Worm (Caenorhabditis elegans) whole organism, midembryonic: ENCODE data around the gene E02H1.6.

Experiments
- T22C8.4 ChIP-seq: fragments of 200-800 bp; sonication (Bioruptor generic); IDR thresholded peaks from 2 replicates; pipeline ENCODE4 v1.3.6; 2022; ENCODE audit warnings: missing genetic modification characterization, missing compliant biosample characterization
- cog-1 ChIP-seq: sonication (generic microtip); optimal IDR thresholded peaks from 2 replicates; lab custom pipeline; 2016; ENCODE audit warnings: missing genetic modification characterization, missing compliant biosample characterization
- flt-1 ChIP-seq: fragments of 200-800 bp; sonication (Bioruptor generic); IDR thresholded peaks from 2 replicates; pipeline ENCODE4 v1.3.6; 2022; ENCODE audit warnings: missing genetic modification characterization, missing compliant biosample characterization
- klf-2 ChIP-seq: fragments of 200-800 bp; sonication (Bioruptor generic); conservative IDR thresholded peaks from 2 replicates; pipeline ENCODE4 v1.3.6; 2022; ENCODE audit warnings: missing genetic modification reagents, missing genetic modification characterization, missing compliant biosample characterization
- med-1 ChIP-seq: sonication (generic microtip); optimal IDR thresholded peaks from 2 replicates; lab custom pipeline; 2017; ENCODE audit warnings: missing genetic modification characterization, mild to moderate bottlenecking, missing compliant biosample characterization, antibody characterized with exemption, missing genetic modification reagents; ENCODE audit not compliant: insufficient read depth
- ref-1 ChIP-seq: fragments of 200-800 bp; sonication (Bioruptor generic); conservative IDR thresholded peaks from 2 replicates; pipeline ENCODE4 v1.3.6; 2022; ENCODE audit warnings: missing genetic modification reagents, missing genetic modification characterization, missing compliant biosample characterization
- tab-1 ChIP-seq: fragments of 200-800 bp; sonication (Bioruptor generic); IDR thresholded peaks from 2 replicates; pipeline ENCODE4 v1.3.6; 2022; ENCODE audit warnings: missing genetic modification characterization, missing compliant biosample characterization
- ztf-23 ChIP-seq: fragments of 200-800 bp; sonication (Bioruptor generic); IDR thresholded peaks from 2 replicates; pipeline ENCODE4 v1.3.6; 2022; ENCODE audit warnings: missing genetic modification reagents, missing genetic modification characterization, missing compliant biosample characterization
- ztf-29 ChIP-seq: fragments of 200-800 bp; sonication (Bioruptor generic); IDR thresholded peaks from 2 replicates; pipeline ENCODE4 v1.3.6; 2022; ENCODE audit warnings: missing genetic modification reagents, missing genetic modification characterization, missing compliant biosample characterization

Gene E02H1.6

ce11 chrII:9605336-9605735, 8.8 kb downstream of the E02H1.6 start, which contains the start of gene nhr-19:
Gene nhr-19 (minus strand): TSS chrII:9605526.
- TF ChIP-seq T22C8.4 (GFP tag; lab: Robert Waterston, UW) (no peak), klf-2 (GFP tag; lab: Robert Waterston, UW) (no peak), tab-1 (no peak), flt-1 (no peak), cog-1 (tag; lab: Kevin White, UChicago) (no peak), med-1 (GFP tag; lab: Kevin White, UChicago) (no peak), ztf-23 (GFP tag; lab: Robert Waterston, UW) (no peak), ref-1 (GFP tag; lab: Robert Waterston, UW) (no peak), ztf-29 (GFP tag; lab: Robert Waterston, UW) (no peak)

- TF ChIP-seq flt-1 (no peak), ref-1 (GFP tag; lab: Robert Waterston, UW) (no peak), cog-1 (tag; lab: Kevin White, UChicago) (no peak), ztf-29 (GFP tag; lab: Robert Waterston, UW) (no peak), ztf-23 (GFP tag; lab: Robert Waterston, UW) (no peak), tab-1 (no peak), klf-2 (GFP tag; lab: Robert Waterston, UW) (no peak), med-1 (GFP tag; lab: Kevin White, UChicago) (no peak), T22C8.4 (GFP tag; lab: Robert Waterston, UW) (no peak)
Observed at ce11 chrII:9605954-9606353, 9.5 kb downstream of the E02H1.6 start.

ce11 chrII:9606485-9607036, 10.1 kb downstream of the E02H1.6 start:
- TF ChIP-seq ref-1 (GFP tag; lab: Robert Waterston, UW) (no peak), ztf-23 (GFP tag; lab: Robert Waterston, UW) (no peak), T22C8.4 (GFP tag; lab: Robert Waterston, UW) (no peak), med-1 (GFP tag; lab: Kevin White, UChicago) (no peak), klf-2 (GFP tag; lab: Robert Waterston, UW) (no peak), flt-1 (no peak), ztf-29 (GFP tag; lab: Robert Waterston, UW) (no peak), tab-1 (no peak), cog-1 (tag; lab: Kevin White, UChicago) (no peak)

- TF ChIP-seq ref-1 (GFP tag; lab: Robert Waterston, UW): no peak
- TF ChIP-seq klf-2 (GFP tag; lab: Robert Waterston, UW): no peak
- TF ChIP-seq med-1 (GFP tag; lab: Kevin White, UChicago): no peak
- no peak for TF ChIP-seq cog-1 (tag; lab: Kevin White, UChicago)
- TF ChIP-seq ztf-29 (GFP tag; lab: Robert Waterston, UW): no peak
- no peak for TF ChIP-seq T22C8.4 (GFP tag; lab: Robert Waterston, UW)
- TF ChIP-seq ztf-23 (GFP tag; lab: Robert Waterston, UW): no peak
- no peak for TF ChIP-seq flt-1
- TF ChIP-seq tab-1: no peak
Observed at ce11 chrII:9607137-9607536, 10.6 kb downstream of the E02H1.6 start.

DNA sequence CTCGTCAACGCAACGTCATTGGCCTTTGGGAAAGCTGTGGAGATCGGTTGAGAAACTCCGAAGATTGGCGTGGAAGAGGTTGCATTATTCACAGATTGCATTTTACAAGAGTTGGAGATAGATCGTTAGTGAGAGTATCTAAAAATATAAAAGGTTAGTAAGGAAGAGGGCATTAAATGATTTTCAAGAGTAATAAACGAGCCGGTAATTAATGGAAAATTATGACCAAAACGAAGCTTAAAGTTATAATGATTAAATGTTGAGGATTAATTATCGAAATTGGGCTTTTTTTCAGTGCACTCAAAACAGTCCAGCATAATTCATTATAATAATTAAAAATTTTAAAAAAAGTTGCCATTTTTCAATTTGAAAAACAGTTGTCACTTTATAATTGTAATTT, 12.8 kb downstream of the E02H1.6 start, which contains the start of gene pap-2:
Gene pap-2 (minus strand): TSS at position 101 of the 400 bp plus-strand sequence.
- TF ChIP-seq klf-2 (GFP tag; lab: Robert Waterston, UW) (no peak), ztf-29 (GFP tag; lab: Robert Waterston, UW) (no peak), T22C8.4 (GFP tag; lab: Robert Waterston, UW) (no peak), ref-1 (GFP tag; lab: Robert Waterston, UW) (no peak), flt-1 (no peak), ztf-23 (GFP tag; lab: Robert Waterston, UW) (no peak), cog-1 (tag; lab: Kevin White, UChicago) (no peak), tab-1 (no peak), med-1 (GFP tag; lab: Kevin White, UChicago) (no peak)

DNA sequence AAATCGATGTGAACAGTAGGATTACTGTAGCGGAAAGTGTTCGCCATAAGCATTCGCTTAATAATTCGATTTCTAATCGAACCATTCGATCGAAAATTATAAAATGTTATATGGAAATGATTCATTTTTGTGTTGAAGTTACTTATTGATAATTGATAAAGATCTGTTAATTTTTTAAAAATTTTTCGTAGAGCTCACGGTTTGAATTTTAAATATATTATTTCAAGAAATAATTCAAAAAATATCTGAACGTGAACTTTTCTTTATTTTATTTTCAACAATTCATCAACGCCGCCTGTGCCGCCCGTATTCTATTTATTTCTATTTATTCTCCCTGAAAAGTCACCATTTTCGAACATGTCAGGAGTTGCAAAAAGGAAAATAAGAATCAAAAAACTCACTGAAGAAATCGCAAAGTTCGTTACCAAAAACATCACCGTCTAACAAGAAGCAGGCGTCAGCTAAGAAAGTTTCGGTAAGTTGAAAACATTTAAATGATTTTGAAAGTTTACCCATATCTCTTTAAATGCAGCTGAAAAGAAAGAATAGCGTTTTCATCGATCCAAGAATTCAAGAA, 14.9 kb downstream of the E02H1.6 start, which contains the start of the genes T15H9.5 and T15H9.4:
Gene T15H9.5 (minus strand): TSS at position 101 of the 577 bp plus-strand sequence.
Gene T15H9.4 (plus strand): TSS at position 527 of the 577 bp plus-strand sequence.
- no peak for TF ChIP-seq klf-2 (GFP tag; lab: Robert Waterston, UW)
- TF ChIP-seq tab-1: no peak

DNA sequence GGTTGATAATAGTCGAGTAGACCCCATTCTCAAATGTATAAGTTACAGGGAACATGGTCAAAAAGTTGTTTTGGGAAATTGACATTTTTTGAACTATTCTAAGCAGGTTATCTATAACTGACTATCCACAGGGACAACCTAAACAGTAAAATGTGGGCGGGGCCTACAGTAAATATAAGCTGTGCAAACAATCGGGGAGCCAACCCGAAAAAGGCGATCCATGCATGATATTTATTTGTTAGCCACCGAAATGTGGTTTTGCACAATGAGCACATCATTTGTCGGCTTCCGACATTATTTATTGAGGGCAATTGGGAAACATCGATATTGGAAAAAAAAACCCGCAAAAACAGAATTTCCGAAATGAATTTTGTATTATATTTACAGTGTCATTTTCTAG, 18.2 kb downstream of the E02H1.6 start, which contains the start of gene hlh-6:
Gene hlh-6 (minus strand): TSS at position 101 of the 400 bp plus-strand sequence.
- TF ChIP-seq flt-1 (no peak), klf-2 (GFP tag; lab: Robert Waterston, UW) (no peak), ztf-29 (GFP tag; lab: Robert Waterston, UW) (no peak), tab-1 (no peak)

DNA sequence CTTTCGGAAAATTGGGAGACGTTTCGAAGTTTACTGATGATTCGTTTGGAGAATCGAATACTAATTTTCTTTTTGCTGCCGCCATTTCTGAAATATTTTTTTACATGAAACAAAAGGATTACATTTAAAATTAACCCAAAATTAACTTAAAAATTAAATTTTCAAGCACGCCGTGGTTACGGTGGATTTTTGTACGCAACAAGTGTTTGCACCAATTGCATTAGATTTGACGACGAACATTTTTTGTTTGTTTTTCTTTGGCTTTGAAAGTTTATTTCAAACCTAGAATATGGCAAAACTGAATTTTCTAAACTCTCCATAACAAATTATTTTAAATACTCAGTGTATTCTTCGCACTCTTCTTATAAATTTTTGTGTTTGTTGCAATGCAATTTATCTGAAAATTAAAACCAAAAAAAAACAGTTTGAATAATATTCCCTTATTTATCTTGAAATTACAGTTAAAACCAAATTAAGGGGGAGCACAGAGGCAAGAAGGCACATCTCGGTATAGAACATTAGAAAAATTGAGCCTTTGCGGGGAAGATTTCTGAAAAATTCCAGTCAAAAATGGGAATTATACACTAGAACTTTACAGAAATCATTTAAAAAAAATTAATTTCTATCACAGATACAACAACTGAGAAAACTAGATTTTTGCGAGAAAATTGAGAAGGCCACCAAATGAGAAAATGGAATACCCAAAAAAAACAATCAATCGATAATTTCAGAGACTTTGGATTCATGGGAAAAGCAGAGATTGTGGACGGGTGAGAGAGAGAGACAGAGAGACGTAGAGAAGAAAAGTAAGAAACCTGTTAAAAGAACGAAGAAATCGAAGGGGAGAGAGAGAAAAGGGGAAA, 20.8 kb downstream of the E02H1.6 start, which contains the start of gene hal-3:
Gene hal-3 (minus strand): TSS at position 87 of the 863 bp plus-strand sequence.
- TF ChIP-seq med-1 (GFP tag; lab: Kevin White, UChicago) (no peak), T22C8.4 (GFP tag; lab: Robert Waterston, UW) (0 out of 2 replicates have a peak, but pooled peaks have one; percentile 37)

DNA sequence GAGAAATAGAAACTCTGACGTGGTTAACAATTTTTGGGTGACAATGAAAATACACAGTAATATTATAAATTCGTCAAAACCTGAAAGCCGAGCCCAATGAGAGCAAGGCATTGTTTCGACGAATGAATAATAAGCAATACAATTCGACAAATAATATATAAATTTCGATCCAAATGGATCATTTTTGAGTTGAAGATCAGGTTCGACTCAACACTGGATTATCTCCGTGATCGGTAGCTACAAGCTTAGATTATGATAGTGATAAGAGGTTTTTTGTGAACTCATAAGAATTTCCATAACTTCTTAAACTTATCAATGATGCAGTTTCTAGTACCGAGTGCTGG, 21.4 kb downstream of the E02H1.6 start:
- TF ChIP-seq klf-2 (GFP tag; lab: Robert Waterston, UW) (no peak), ztf-29 (GFP tag; lab: Robert Waterston, UW) (no peak), tab-1 (no peak), flt-1 (no peak), ztf-23 (GFP tag; lab: Robert Waterston, UW) (no peak), ref-1 (GFP tag; lab: Robert Waterston, UW) (no peak)
